Worm (Caenorhabditis elegans) whole organism, mixed stage, embryonic: ENCODE data around the gene F09C12.2.

ENCODE experiments used
- M03D4.4 ChIP-seq: sonication (generic microtip); optimal IDR thresholded peaks from 2 replicates; lab custom pipeline; 2017; ENCODE audit warnings: mild to moderate bottlenecking, missing genetic modification characterization, missing compliant biosample characterization
- bed-3 ChIP-seq: fragments of 200-800 bp; sonication (Bioruptor generic); optimal IDR thresholded peaks from 3 replicates; lab custom pipeline; 2018; ENCODE audit warnings: mild to moderate bottlenecking, missing genetic modification characterization, moderate library complexity, missing compliant biosample characterization
- blmp-1 ChIP-seq: fragments of 150-350 bp; optimal IDR thresholded peaks from 2 replicates; lab custom pipeline; 2014; ENCODE audit warnings: missing biosample characterization, missing genetic modification characterization
- ceh-39 ChIP-seq: fragments of 150-350 bp; optimal IDR thresholded peaks from 2 replicates; lab custom pipeline; 2014; ENCODE audit warnings: missing biosample characterization, missing genetic modification characterization
- ceh-43 ChIP-seq: fragments of 200-800 bp; sonication (Bioruptor generic); optimal IDR thresholded peaks from 2 replicates; lab custom pipeline; 2018; ENCODE audit warnings: mild to moderate bottlenecking, missing genetic modification characterization, moderate library complexity, missing compliant biosample characterization
- ceh-83 ChIP-seq: fragments of 200-800 bp; sonication (Bioruptor generic); optimal IDR thresholded peaks from 2 replicates; lab custom pipeline; 2018; ENCODE audit warnings: mild to moderate bottlenecking, missing genetic modification characterization, missing compliant biosample characterization
- ces-1 ChIP-seq: fragments of 150-350 bp; optimal IDR thresholded peaks from 2 replicates; lab custom pipeline; 2014; ENCODE audit warnings: missing biosample characterization, missing genetic modification reagents, missing genetic modification characterization
- drap-1 ChIP-seq: fragments of 200-800 bp; sonication (Bioruptor generic); optimal IDR thresholded peaks from 3 replicates; lab custom pipeline; 2018; ENCODE audit warnings: mild to moderate bottlenecking, missing genetic modification characterization, missing compliant biosample characterization
- elt-1 ChIP-seq: sonication (generic microtip); optimal IDR thresholded peaks from 2 replicates; lab custom pipeline; 2017; ENCODE audit warnings: missing genetic modification characterization, mild to moderate bottlenecking, missing compliant biosample characterization, antibody characterized with exemption, moderate library complexity, borderline replicate concordance; ENCODE audit not compliant: insufficient read depth
- elt-3 ChIP-seq: fragments of 150-350 bp; optimal IDR thresholded peaks from 2 replicates; lab custom pipeline; 2014; ENCODE audit warnings: missing biosample characterization, missing genetic modification characterization
- flh-1 ChIP-seq: fragments of 200-800 bp; sonication (Bioruptor generic); optimal IDR thresholded peaks from 2 replicates; lab custom pipeline; 2018; ENCODE audit warnings: mild to moderate bottlenecking, missing genetic modification characterization, moderate library complexity, missing compliant biosample characterization
- ham-2 ChIP-seq: fragments of 200-800 bp; sonication (Bioruptor generic); optimal IDR thresholded peaks from 2 replicates; lab custom pipeline; 2018; ENCODE audit warnings: mild to moderate bottlenecking, missing genetic modification characterization, missing compliant biosample characterization
- hlh-1 ChIP-seq: fragments of 150-350 bp; optimal IDR thresholded peaks from 2 replicates; lab custom pipeline; 2014; ENCODE audit warnings: missing biosample characterization, missing genetic modification reagents, missing genetic modification characterization
- lin-32 ChIP-seq: fragments of 200-800 bp; sonication (Bioruptor generic); optimal IDR thresholded peaks from 2 replicates; lab custom pipeline; 2018; ENCODE audit warnings: mild to moderate bottlenecking, missing genetic modification characterization, missing compliant biosample characterization
- mab-5 ChIP-seq: fragments of 150-350 bp; optimal IDR thresholded peaks from 2 replicates; lab custom pipeline; 2014; ENCODE audit warnings: missing biosample characterization, missing genetic modification characterization
- mep-1 ChIP-seq: fragments of 150-350 bp; optimal IDR thresholded peaks from 2 replicates; lab custom pipeline; 2017; ENCODE audit warnings: missing biosample characterization, missing genetic modification reagents, missing genetic modification characterization, inconsistent platforms
- mls-2 ChIP-seq: sonication (generic microtip); optimal IDR thresholded peaks from 2 replicates; lab custom pipeline; 2016; ENCODE audit warnings: mild to moderate bottlenecking, missing genetic modification characterization, moderate library complexity, missing compliant biosample characterization
- nhr-12 ChIP-seq: fragments of 150-350 bp; optimal IDR thresholded peaks from 2 replicates; lab custom pipeline; 2014; ENCODE audit warnings: missing biosample characterization, missing genetic modification characterization
- nhr-2 ChIP-seq: fragments of 150-350 bp; optimal IDR thresholded peaks from 2 replicates; lab custom pipeline; 2014; ENCODE audit warnings: missing biosample characterization, missing genetic modification characterization
- nhr-28 ChIP-seq: fragments of 150-350 bp; optimal IDR thresholded peaks from 2 replicates; lab custom pipeline; 2014; ENCODE audit warnings: missing biosample characterization, missing genetic modification characterization
- nhr-76 ChIP-seq: sonication (generic microtip); optimal IDR thresholded peaks from 2 replicates; lab custom pipeline; 2017; ENCODE audit warnings: missing biosample characterization, missing genetic modification characterization
- pha-4 ChIP-seq: fragments of 150-350 bp; optimal IDR thresholded peaks from 2 replicates; lab custom pipeline; 2018; ENCODE audit warnings: missing biosample characterization, missing genetic modification reagents, missing genetic modification characterization
- sem-2 ChIP-seq: fragments of 200-800 bp; sonication (Bioruptor generic); optimal IDR thresholded peaks from 2 replicates; lab custom pipeline; 2018; ENCODE audit warnings: mild to moderate bottlenecking, missing genetic modification characterization, missing compliant biosample characterization
- tbx-8 ChIP-seq: fragments of 200-800 bp; sonication (Bioruptor generic); optimal IDR thresholded peaks from 2 replicates; lab custom pipeline; 2018; ENCODE audit warnings: mild to moderate bottlenecking, missing genetic modification characterization, moderate library complexity, missing compliant biosample characterization
- unc-120 ChIP-seq: sonication (generic microtip); optimal IDR thresholded peaks from 2 replicates; lab custom pipeline; 2017; ENCODE audit warnings: missing genetic modification characterization, missing compliant biosample characterization; ENCODE audit not compliant: poor library complexity, severe bottlenecking
- zip-8 ChIP-seq: fragments of 150-350 bp; optimal IDR thresholded peaks from 2 replicates; lab custom pipeline; 2014; ENCODE audit warnings: missing biosample characterization, missing genetic modification characterization
- ztf-11 ChIP-seq: fragments of 150-350 bp; optimal IDR thresholded peaks from 2 replicates; lab custom pipeline; 2014; ENCODE audit warnings: missing biosample characterization, missing genetic modification characterization

Gene F09C12.2

DNA sequence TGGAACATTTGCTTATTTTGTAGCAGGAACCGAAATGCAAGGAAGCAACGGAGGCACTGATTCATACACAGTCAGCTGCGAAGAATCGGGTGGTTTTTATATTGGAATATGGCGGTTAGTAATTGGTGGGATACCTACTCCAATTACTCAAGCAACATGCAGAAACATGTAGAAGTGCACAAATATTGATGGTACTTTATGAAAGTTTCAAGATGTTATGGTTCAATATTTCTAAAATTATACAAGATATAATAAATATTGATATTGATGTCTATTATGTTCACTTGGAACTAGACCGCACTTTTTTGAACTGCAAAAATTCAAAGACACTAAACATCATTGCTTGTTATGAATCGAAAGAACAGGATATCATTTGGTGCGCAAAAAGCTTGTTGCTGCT is 15.9 kb upstream of the F09C12.2 start, which contains the start of gene C04G6.13:
TSS of gene C04G6.13 (plus strand) at position 301 of the 400 bp plus-strand sequence.
- TF ChIP-seq tbx-8 (GFP tag; lab: Kevin White, UChicago) (no peak), mls-2 (tag; lab: Kevin White, UChicago) (no peak)

DNA sequence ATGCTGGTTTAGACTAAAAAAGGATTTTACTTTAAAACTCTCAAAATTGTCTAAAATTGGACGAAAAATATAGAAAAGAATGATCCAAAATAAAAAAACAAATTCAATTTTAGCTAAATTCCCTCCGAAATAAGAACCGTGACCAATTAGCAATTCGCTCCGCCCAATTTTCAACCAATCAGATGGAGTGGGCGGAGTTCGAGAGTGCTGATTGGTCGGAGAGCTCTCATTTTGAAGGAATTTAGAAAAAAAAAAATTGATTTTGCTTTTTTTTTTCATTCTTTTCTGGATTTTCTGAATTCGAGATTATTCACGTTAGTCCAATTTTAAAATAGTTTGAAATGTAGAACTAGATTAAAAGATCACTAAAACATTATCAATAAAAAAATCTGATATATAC is 10.8 kb upstream of the F09C12.2 start:
- TF ChIP-seq pha-4 (no peak), unc-120 (no peak), nhr-2 (tag; lab: Kevin White, UChicago) (no peak), nhr-76 (no peak), ces-1 (GFP tag; lab: Kevin White, UChicago) (no peak), elt-1 (no peak), ztf-11 (tag; lab: Kevin White, UChicago) (no peak), tbx-8 (GFP tag; lab: Kevin White, UChicago) (no peak), mab-5 (no peak), lin-32 (GFP tag; lab: Kevin White, UChicago) (no peak), hlh-1 (tag; lab: Kevin White, UChicago) (no peak), zip-8 (tag; lab: Kevin White, UChicago) (no peak), drap-1 (GFP tag; lab: Kevin White, UChicago) (no peak), ceh-39 (tag; lab: Kevin White, UChicago) (no peak)

DNA sequence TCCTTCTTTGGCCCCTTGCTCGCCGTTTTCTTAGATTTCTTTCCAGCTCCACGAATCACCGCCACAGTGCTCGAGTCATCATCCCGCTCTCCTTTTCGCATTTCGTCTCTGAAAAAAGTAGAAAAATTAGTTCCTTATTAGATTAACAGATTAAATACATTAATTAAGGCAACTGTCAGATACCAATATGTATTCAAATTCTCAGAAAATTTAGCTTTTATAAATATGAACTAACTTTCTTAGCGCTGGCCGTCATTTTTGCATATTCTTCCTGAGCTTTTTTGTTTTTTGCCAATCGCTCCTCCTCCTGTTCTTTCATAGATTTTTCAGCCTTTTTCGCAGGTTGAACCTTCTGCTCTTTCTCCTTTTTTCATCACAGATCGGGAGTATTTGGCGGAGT is 10.2 kb upstream of the F09C12.2 start, which contains the start of gene C04G6.6:
TSS of gene C04G6.6 (minus strand) at position 101 of the 400 bp plus-strand sequence.
- TF ChIP-seq tbx-8 (GFP tag; lab: Kevin White, UChicago) = no peak
- no peak for TF ChIP-seq elt-1
- no peak for TF ChIP-seq hlh-1 (tag; lab: Kevin White, UChicago)

- TF ChIP-seq hlh-1 (tag; lab: Kevin White, UChicago) (no peak), elt-1 (no peak), ces-1 (GFP tag; lab: Kevin White, UChicago) (no peak), ceh-43 (no peak), flh-1 (no peak), ceh-83 (GFP tag; lab: Kevin White, UChicago) (no peak), ham-2 (GFP tag; lab: Kevin White, UChicago) (no peak), sem-2 (GFP tag; lab: Kevin White, UChicago) (no peak), lin-32 (GFP tag; lab: Kevin White, UChicago) (no peak), mep-1 (tag; lab: Kevin White, UChicago) (no peak), nhr-12 (tag; lab: Kevin White, UChicago) (no peak)
- TF ChIP-seq, all 35 proteins: peak for 0
Measured at ce11 chrII:5101701-5102100, 8.1 kb upstream of the F09C12.2 start, which contains the start of the genes idpb-3 and idpb-1. Gene idpb-3, minus strand, starts transcription at chrII:5101801. Gene idpb-1, plus strand, starts transcription at chrII:5101984.

ce11 chrII:5103189-5103588 is 6.6 kb upstream of the F09C12.2 start:
- TF ChIP-seq mls-2 (tag; lab: Kevin White, UChicago) = no peak

- TF ChIP-seq M03D4.4 = no peak
- no peak for TF ChIP-seq nhr-28 (tag; lab: Kevin White, UChicago)
- no peak for TF ChIP-seq hlh-1 (tag; lab: Kevin White, UChicago)
- TF ChIP-seq mab-5 = no peak
- TF ChIP-seq nhr-2 (tag; lab: Kevin White, UChicago) = no peak
- no peak for TF ChIP-seq nhr-76
- TF ChIP-seq blmp-1 = no peak
- TF ChIP-seq ztf-11 (tag; lab: Kevin White, UChicago) = no peak
- no peak for TF ChIP-seq bed-3 (GFP tag; lab: Kevin White, UChicago)
- TF ChIP-seq sem-2 (GFP tag; lab: Kevin White, UChicago) = no peak
- no peak for TF ChIP-seq ces-1 (GFP tag; lab: Kevin White, UChicago)
- TF ChIP-seq elt-3 = no peak
- TF ChIP-seq lin-32 (GFP tag; lab: Kevin White, UChicago) = no peak
Measured at ce11 chrII:5103784-5104457, 5.9 kb upstream of the F09C12.2 start, which contains the start of the genes C04G6.11 and mpk-2. Gene C04G6.11, minus strand, starts transcription at chrII:5103834. Gene mpk-2, plus strand, starts transcription at chrII:5104118.
